Worm (Caenorhabditis elegans) whole organism, L2 larva: ENCODE results near the gene sqst-5.
"Not testable (repeated sequence)": the region's sequence is repeated elsewhere in the genome, so short reads cannot be mapped to it uniquely, and the experiment has no call there.

Experiments used
- aly-2 ChIP-seq: fragments of 150-350 bp; optimal IDR thresholded peaks from 2 replicates; lab custom pipeline; 2014; ENCODE audit warnings: missing biosample characterization, missing genetic modification characterization
- blmp-1 ChIP-seq: sonication (generic microtip); optimal IDR thresholded peaks from 2 replicates; lab custom pipeline; 2017; ENCODE audit warnings: missing genetic modification characterization, mild to moderate bottlenecking, missing compliant biosample characterization, antibody characterized with exemption, moderate library complexity; ENCODE audit not compliant: insufficient read depth
- lin-13 ChIP-seq: fragments of 150-350 bp; optimal IDR thresholded peaks from 2 replicates; lab custom pipeline; 2014; ENCODE audit warnings: missing biosample characterization, missing genetic modification reagents, missing genetic modification characterization
- lin-39 ChIP-seq: fragments of 150-350 bp; optimal IDR thresholded peaks from 2 replicates; lab custom pipeline; 2014; ENCODE audit warnings: missing biosample characterization, missing genetic modification reagents, missing genetic modification characterization
- mab-5 ChIP-seq: fragments of 150-350 bp; optimal IDR thresholded peaks from 2 replicates; lab custom pipeline; 2014; ENCODE audit warnings: missing biosample characterization, missing genetic modification characterization
- nhr-10 ChIP-seq: sonication (generic microtip); optimal IDR thresholded peaks from 2 replicates; lab custom pipeline; 2017; ENCODE audit warnings: missing biosample characterization, missing genetic modification characterization
- nhr-129 ChIP-seq: fragments of 150-350 bp; optimal IDR thresholded peaks from 2 replicates; lab custom pipeline; 2014; ENCODE audit warnings: missing biosample characterization, missing genetic modification characterization
- nhr-25 ChIP-seq: fragments of 150-350 bp; sonication (generic microtip); optimal IDR thresholded peaks from 3 replicates; lab custom pipeline; 2014; ENCODE audit warnings: missing biosample characterization, missing genetic modification characterization
- sma-9 ChIP-seq, 2 experiments: fragments of 150-350 bp in 1 of 2; sonication (generic microtip) in 1 of 2; optimal IDR thresholded peaks; 2 replicates each; lab custom pipeline; 2014 to 2016; ENCODE audit warnings: missing genetic modification characterization in 2 of 2, mild to moderate bottlenecking in 1 of 2, missing biosample characterization in 1 of 2, missing compliant biosample characterization in 1 of 2, missing genetic modification reagents in 1 of 2, moderate library complexity in 1 of 2
- unc-62 ChIP-seq: fragments of 150-350 bp; optimal IDR thresholded peaks from 2 replicates; lab custom pipeline; 2014; ENCODE audit warnings: missing biosample characterization, missing genetic modification reagents, missing genetic modification characterization

DNA sequence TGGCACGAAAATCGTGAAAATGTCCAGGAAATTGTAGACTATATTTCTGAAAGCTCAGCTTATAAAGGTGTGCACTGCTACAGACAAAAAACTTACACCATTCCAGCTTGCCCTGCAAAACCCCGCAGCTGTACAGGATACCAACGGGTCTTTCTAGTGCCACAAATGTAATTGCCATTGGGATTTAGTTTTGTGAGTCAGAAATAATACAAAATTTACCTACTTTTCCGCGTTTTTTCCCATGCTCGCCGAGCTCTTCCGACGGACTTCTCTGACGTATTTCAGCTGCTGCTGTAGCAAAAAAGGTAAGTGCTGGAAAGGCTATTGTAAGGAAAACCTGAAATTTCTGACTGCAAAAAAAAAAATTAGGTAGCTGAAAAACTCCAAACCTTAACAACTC lies 50.4 kb downstream of the sqst-5 start, which contains the start of gene C29F9.8:
- TF ChIP-seq nhr-10 (tag; lab: Kevin White, UChicago); nhr-25; aly-2; unc-62; lin-13 (GFP tag; lab: Kevin White, UChicago); lin-39 (tag; lab: Kevin White, UChicago); sma-9 (GFP tag; optimal IDR thresholded peaks at IDR 0.05; lab: Kevin White, UChicago); sma-9 (tag; optimal IDR thresholded peaks at IDR 0.05; lab: Kevin White, UChicago); nhr-129; blmp-1 (tag; lab: Kevin White, UChicago); mab-5 (tag; lab: Kevin White, UChicago): not testable (repeated sequence)
